Worm (Caenorhabditis elegans): ENCODE measurements around the gene Y119D3B.21.

Gene Y119D3B.21

DNA sequence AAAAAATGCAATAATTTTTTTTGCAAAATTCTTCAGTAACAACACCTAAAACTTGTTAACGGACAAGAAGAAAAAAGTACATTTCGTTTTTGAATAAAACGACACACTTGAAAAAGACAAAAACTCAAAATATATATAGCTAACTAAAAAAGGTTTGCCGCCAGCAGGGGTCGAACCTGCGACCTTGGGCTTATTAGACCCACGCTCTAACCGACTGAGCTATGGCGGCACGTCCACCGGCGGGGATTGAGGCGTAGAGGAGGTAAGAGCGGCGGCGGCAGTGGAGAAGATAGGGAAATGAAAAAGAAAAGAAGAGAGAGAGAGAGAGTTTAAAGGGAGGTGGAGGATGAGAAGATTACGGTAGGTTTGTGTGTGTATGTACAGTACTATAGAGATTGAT is 3.4 kb downstream of the Y119D3B.21 start (continued):
- TF ChIP-seq hlh-26 (GFP tag; conservative IDR thresholded peaks at IDR 0.05) (no peak), F33H1.4 (GFP tag; IDR thresholded peaks at IDR 0.05) (no peak), sptf-2 (GFP tag; optimal IDR thresholded peaks at IDR 0.05) (no peak), Y79H2A.3 (GFP tag; conservative IDR thresholded peaks at IDR 0.05) (no peak), snpc-3.4 (tag; optimal IDR thresholded peaks at IDR 0.05) (no peak), K11D2.4 (GFP tag; IDR thresholded peaks at IDR 0.05) (no peak), attf-3 (GFP tag; conservative IDR thresholded peaks at IDR 0.05) (no peak), Y53G8AR.9 (GFP tag; conservative IDR thresholded peaks at IDR 0.05) (peak; percentile 36; the same call in 1 of the 2 replicates), T07F8.4 (tag; optimal IDR thresholded peaks at IDR 0.05) (no peak), unc-62 (GFP tag; optimal IDR thresholded peaks at IDR 0.05) (no peak), B0336.3 (GFP tag; IDR thresholded peaks at IDR 0.05) (no peak), lag-1 (GFP tag; IDR thresholded peaks at IDR 0.05) (no peak), unc-130 (GFP tag; optimal IDR thresholded peaks at IDR 0.05) (no peak), rcor-1 (GFP tag; IDR thresholded peaks at IDR 0.05) (no peak), ztf-22 (GFP tag; optimal IDR thresholded peaks at IDR 0.05) (no peak), B0261.1 (tag; optimal IDR thresholded peaks at IDR 0.05) (peak; percentile 74), F49E8.2 (tag; optimal IDR thresholded peaks at IDR 0.05; ENCODE audit: insufficient read depth) (no peak), xnd-1 (tag; optimal IDR thresholded peaks at IDR 0.05) (no peak), nhr-90 (tag; optimal IDR thresholded peaks at IDR 0.05) (peak; percentile 36), lin-54 (GFP tag; optimal IDR thresholded peaks at IDR 0.05) (peak; percentile 24), athp-1 (tag; optimal IDR thresholded peaks at IDR 0.05) (no peak), Y67H2A.10 (GFP tag; conservative IDR thresholded peaks at IDR 0.05) (no peak), fkh-3 (tag; optimal IDR thresholded peaks at IDR 0.05) (no peak), F23B12.7 (tag; optimal IDR thresholded peaks at IDR 0.05; ENCODE audit: insufficient read depth) (peak; percentile 36), atf-7 (tag; optimal IDR thresholded peaks at IDR 0.05) (no peak), ets-4 (GFP tag; optimal IDR thresholded peaks at IDR 0.05) (no peak), Y95B8A.8 (GFP tag; IDR thresholded peaks at IDR 0.05) (no peak), nfya-2 (GFP tag; IDR thresholded peaks at IDR 0.05) (no peak), cebp-1 (GFP tag; IDR thresholded peaks at IDR 0.05) (no peak), cebp-1 (tag; optimal IDR thresholded peaks at IDR 0.05) (no peak), ceh-91 (GFP tag; IDR thresholded peaks at IDR 0.05) (no peak), him-1 (tag; optimal IDR thresholded peaks at IDR 0.05) (no peak), pbrm-1 (GFP tag; IDR thresholded peaks at IDR 0.05) (peak; percentile 52; the same call in 1 of the 2 replicates), D2030.7 (GFP tag; IDR thresholded peaks at IDR 0.05) (peak; percentile 51), ama-1 (optimal IDR thresholded peaks at IDR 0.05) (no peak), ama-1 (GFP tag; optimal IDR thresholded peaks at IDR 0.05) (no peak), lin-35 (GFP tag; optimal IDR thresholded peaks at IDR 0.05) (no peak), snpc-1.3 (tag; optimal IDR thresholded peaks at IDR 0.05; ENCODE audit: insufficient read depth) (peak; percentile 38), bed-2 (GFP tag; IDR thresholded peaks at IDR 0.05) (no peak), C17E4.6 (GFP tag; IDR thresholded peaks at IDR 0.05) (no peak), lsy-27 (tag; optimal IDR thresholded peaks at IDR 0.05; ENCODE audit: borderline replicate concordance, insufficient read depth) (no peak), F22D6.2 (tag; optimal IDR thresholded peaks at IDR 0.05) (no peak), mel-28 (tag; optimal IDR thresholded peaks at IDR 0.05; ENCODE audit: borderline replicate concordance) (no peak), F39B2.1 (GFP tag; IDR thresholded peaks at IDR 0.05) (no peak), hrde-1 (tag; optimal IDR thresholded peaks at IDR 0.05; ENCODE audit: borderline replicate concordance) (no peak), ekl-4 (GFP tag; IDR thresholded peaks at IDR 0.05) (no peak), lin-26 (GFP tag; IDR thresholded peaks at IDR 0.05) (peak; percentile 73; the same call in 1 of the 2 replicates), ceh-40 (GFP tag; IDR thresholded peaks at IDR 0.05) (no peak), dpl-1 (GFP tag; optimal IDR thresholded peaks at IDR 0.05) (peak; percentile 8)

Data from whole organism, young adult.